Fruit fly (Drosophila melanogaster) whole organism, prepupa: ENCODE results near the gene hid.

Experiments
- Blimp-1 ChIP-seq: fragments of 200-800 bp; sonication (Bioruptor generic); optimal IDR thresholded peaks from 3 replicates; lab custom pipeline; 2017; ENCODE audit warnings: missing biosample characterization, missing genetic modification characterization, mild to moderate bottlenecking, moderate library complexity, missing genetic modification reagents
- CG10631 ChIP-seq: fragments of 200-800 bp; sonication (Bioruptor generic); optimal IDR thresholded peaks from 2 replicates; lab custom pipeline; 2016; ENCODE audit warnings: missing biosample characterization, missing genetic modification characterization
- CG10669 ChIP-seq: fragments of 200-800 bp; sonication (Bioruptor generic); optimal IDR thresholded peaks from 3 replicates; lab custom pipeline; 2018; ENCODE audit warnings: missing biosample characterization, mild to moderate bottlenecking, missing genetic modification characterization, moderate library complexity
- CG11294 ChIP-seq: fragments of 200-800 bp; sonication (Bioruptor generic); IDR thresholded peaks from 2 replicates; pipeline ENCODE4 v1.3.6; 2022; ENCODE audit warnings: missing biosample characterization, missing genetic modification characterization
- CG11762 ChIP-seq: fragments of 200-800 bp; sonication (Bioruptor generic); optimal IDR thresholded peaks from 3 replicates; lab custom pipeline; 2016; ENCODE audit warnings: missing biosample characterization, missing genetic modification characterization; ENCODE audit not compliant: insufficient read depth
- CG11902 ChIP-seq: fragments of 200-800 bp; sonication (Bioruptor generic); optimal IDR thresholded peaks from 3 replicates; lab custom pipeline; 2016; ENCODE audit warnings: missing biosample characterization, missing genetic modification characterization
- CG15336 ChIP-seq: fragments of 200-800 bp; sonication (Bioruptor generic); IDR thresholded peaks from 2 replicates; pipeline ENCODE4 v1.3.6; 2022; ENCODE audit warnings: missing biosample characterization, missing genetic modification characterization
- CG1621 ChIP-seq: fragments of 200-800 bp; sonication (Bioruptor generic); optimal IDR thresholded peaks from 3 replicates; lab custom pipeline; 2018; ENCODE audit warnings: missing biosample characterization, mild to moderate bottlenecking, missing genetic modification characterization
- CG16779 ChIP-seq: fragments of 200-800 bp; sonication (Bioruptor generic); optimal IDR thresholded peaks from 3 replicates; lab custom pipeline; 2017; ENCODE audit warnings: missing biosample characterization, mild to moderate bottlenecking, missing genetic modification characterization
- CG3032 ChIP-seq: fragments of 200-800 bp; optimal IDR thresholded peaks from 2 replicates; lab custom pipeline; 2019; ENCODE audit warnings: missing biosample characterization, mild to moderate bottlenecking, missing genetic modification characterization, moderate library complexity
- CG31627 ChIP-seq: fragments of 200-800 bp; sonication (Bioruptor generic); optimal IDR thresholded peaks from 3 replicates; lab custom pipeline; 2016; ENCODE audit warnings: missing biosample characterization, missing genetic modification characterization
- CG32006 ChIP-seq: fragments of 200-800 bp; sonication (Bioruptor generic); optimal IDR thresholded peaks from 3 replicates; lab custom pipeline; 2017; ENCODE audit warnings: missing biosample characterization, mild to moderate bottlenecking, missing genetic modification characterization
- CG34406 ChIP-seq: fragments of 200-800 bp; sonication (Bioruptor generic); optimal IDR thresholded peaks from 3 replicates; lab custom pipeline; 2016; ENCODE audit warnings: missing biosample characterization, missing genetic modification characterization
- CG3919 ChIP-seq: fragments of 200-800 bp; sonication (Bioruptor generic); optimal IDR thresholded peaks from 3 replicates; lab custom pipeline; 2016; ENCODE audit warnings: missing biosample characterization, missing genetic modification characterization
- CG4318 ChIP-seq: fragments of 200-800 bp; sonication (Bioruptor generic); optimal IDR thresholded peaks from 3 replicates; lab custom pipeline; 2017; ENCODE audit warnings: missing biosample characterization, mild to moderate bottlenecking, missing genetic modification characterization
- CG6163 ChIP-seq: fragments of 200-800 bp; sonication (Bioruptor generic); IDR thresholded peaks from 3 replicates; pipeline ENCODE4 v1.3.6; 2022; ENCODE audit warnings: missing biosample characterization, missing genetic modification characterization
- CG6792 ChIP-seq: fragments of 200-800 bp; sonication (Bioruptor generic); optimal IDR thresholded peaks from 3 replicates; lab custom pipeline; 2016; ENCODE audit warnings: missing biosample characterization, missing genetic modification characterization
- CG6808 ChIP-seq: fragments of 200-800 bp; sonication (Bioruptor generic); optimal IDR thresholded peaks from 3 replicates; lab custom pipeline; 2017; ENCODE audit warnings: missing biosample characterization, missing genetic modification characterization, mild to moderate bottlenecking, moderate library complexity, missing genetic modification reagents
- CG6854 ChIP-seq: fragments of 200-800 bp; sonication (Bioruptor generic); optimal IDR thresholded peaks from 2 replicates; lab custom pipeline; 2017; ENCODE audit warnings: missing biosample characterization, mild to moderate bottlenecking, missing genetic modification characterization
- CG7368 ChIP-seq: fragments of 200-800 bp; sonication (Bioruptor generic); optimal IDR thresholded peaks from 3 replicates; lab custom pipeline; 2016; ENCODE audit warnings: missing biosample characterization, missing genetic modification characterization
- CG8119 ChIP-seq: fragments of 200-800 bp; sonication (Bioruptor generic); IDR thresholded peaks from 3 replicates; pipeline ENCODE4 v1.3.6; 2022; ENCODE audit warnings: missing biosample characterization, missing genetic modification characterization
- CG8319 ChIP-seq: fragments of 200-800 bp; sonication (Bioruptor generic); optimal IDR thresholded peaks from 3 replicates; lab custom pipeline; 2016; ENCODE audit warnings: missing biosample characterization, missing genetic modification characterization
- CG8632 ChIP-seq: fragments of 200-800 bp; sonication (Bioruptor generic); optimal IDR thresholded peaks from 3 replicates; lab custom pipeline; 2016; ENCODE audit warnings: missing biosample characterization, missing genetic modification characterization
- CG9139 ChIP-seq: fragments of 200-800 bp; sonication (Bioruptor generic); optimal IDR thresholded peaks from 3 replicates; lab custom pipeline; 2017; ENCODE audit warnings: missing biosample characterization, mild to moderate bottlenecking, missing genetic modification characterization
- Eip78C ChIP-seq: fragments of 200-800 bp; sonication (Bioruptor generic); peaks from one replicate; lab custom pipeline; 2016; ENCODE audit warnings: missing biosample characterization, missing genetic modification characterization
- Eip93F ChIP-seq: fragments of 200-800 bp; sonication (Bioruptor generic); optimal IDR thresholded peaks from 2 replicates; lab custom pipeline; 2016; ENCODE audit warnings: missing biosample characterization, mild to moderate bottlenecking, missing genetic modification characterization
- Ets21C ChIP-seq: fragments of 200-800 bp; sonication (Bioruptor generic); optimal IDR thresholded peaks from 3 replicates; lab custom pipeline; 2016; ENCODE audit warnings: missing biosample characterization, missing genetic modification characterization
- Ets96B ChIP-seq: fragments of 200-800 bp; optimal IDR thresholded peaks from 2 replicates; lab custom pipeline; 2019; ENCODE audit warnings: missing biosample characterization, mild to moderate bottlenecking, missing genetic modification characterization, moderate library complexity
- Gug ChIP-seq: fragments of 200-800 bp; sonication (Bioruptor generic); IDR thresholded peaks from 2 replicates; pipeline ENCODE4 v1.3.6; 2022; ENCODE audit warnings: missing biosample characterization, missing genetic modification characterization
- Hr38 ChIP-seq: sonication (Bioruptor generic); optimal IDR thresholded peaks from 2 replicates; lab custom pipeline; 2016; ENCODE audit warnings: missing biosample characterization, missing genetic modification characterization
- Hr4 ChIP-seq: fragments of 200-800 bp; sonication (Bioruptor generic); optimal IDR thresholded peaks from 3 replicates; lab custom pipeline; 2016; ENCODE audit warnings: missing biosample characterization, missing genetic modification characterization
- OdsH ChIP-seq: fragments of 200-800 bp; sonication (Bioruptor generic); optimal IDR thresholded peaks from 3 replicates; lab custom pipeline; 2016; ENCODE audit warnings: missing biosample characterization, missing genetic modification characterization
- Sox14 ChIP-seq: fragments of 200-800 bp; sonication (Bioruptor generic); optimal IDR thresholded peaks from 3 replicates; lab custom pipeline; 2016; ENCODE audit warnings: missing biosample characterization, missing genetic modification characterization
- Sox15 ChIP-seq: fragments of 200-800 bp; sonication (Bioruptor generic); optimal IDR thresholded peaks from 3 replicates; lab custom pipeline; 2016; ENCODE audit warnings: missing biosample characterization, missing genetic modification characterization
- achi ChIP-seq: fragments of 200-800 bp; sonication (Bioruptor generic); optimal IDR thresholded peaks from 3 replicates; lab custom pipeline; 2016; ENCODE audit warnings: missing biosample characterization, missing genetic modification characterization
- acj6 ChIP-seq: fragments of 200-800 bp; sonication (Bioruptor generic); optimal IDR thresholded peaks from 3 replicates; lab custom pipeline; 2016; ENCODE audit warnings: missing biosample characterization, missing genetic modification characterization
- dac ChIP-seq: fragments of 200-800 bp; sonication (Bioruptor generic); optimal IDR thresholded peaks from 2 replicates; lab custom pipeline; 2017; ENCODE audit warnings: missing biosample characterization, mild to moderate bottlenecking, missing genetic modification characterization
- dsx ChIP-seq: fragments of 200-800 bp; optimal IDR thresholded peaks from 3 replicates; lab custom pipeline; 2019; ENCODE audit warnings: missing biosample characterization, mild to moderate bottlenecking, missing genetic modification characterization, moderate library complexity; ENCODE audit not compliant: poor library complexity, severe bottlenecking
- esn ChIP-seq: fragments of 200-800 bp; sonication (Bioruptor generic); optimal IDR thresholded peaks from 2 replicates; lab custom pipeline; 2016; ENCODE audit warnings: missing biosample characterization, mild to moderate bottlenecking, missing genetic modification characterization, moderate library complexity
- fd85E ChIP-seq: fragments of 200-800 bp; sonication (Bioruptor generic); optimal IDR thresholded peaks from 3 replicates; lab custom pipeline; 2016; ENCODE audit warnings: missing biosample characterization, missing genetic modification characterization
- fkh ChIP-seq: fragments of 200-800 bp; sonication (Bioruptor generic); optimal IDR thresholded peaks from 3 replicates; lab custom pipeline; 2017; ENCODE audit warnings: missing biosample characterization, mild to moderate bottlenecking, missing genetic modification characterization, moderate library complexity
- net ChIP-seq: fragments of 200-800 bp; sonication (Bioruptor generic); optimal IDR thresholded peaks from 3 replicates; lab custom pipeline; 2016; ENCODE audit warnings: missing biosample characterization, missing genetic modification characterization
- spab ChIP-seq: fragments of 200-800 bp; sonication (Bioruptor generic); optimal IDR thresholded peaks from 2 replicates; lab custom pipeline; 2017; ENCODE audit warnings: missing biosample characterization, mild to moderate bottlenecking, missing genetic modification characterization, missing genetic modification reagents
- svp ChIP-seq: fragments of 200-800 bp; sonication (Bioruptor generic); peaks from one replicate; lab custom pipeline; 2016; ENCODE audit warnings: missing biosample characterization, missing genetic modification characterization
- topi ChIP-seq: fragments of 200-800 bp; sonication (Bioruptor generic); optimal IDR thresholded peaks from 3 replicates; lab custom pipeline; 2016; ENCODE audit warnings: missing biosample characterization, missing genetic modification characterization
- vri ChIP-seq: fragments of 200-800 bp; sonication (Bioruptor generic); optimal IDR thresholded peaks from 3 replicates; lab custom pipeline; 2016; ENCODE audit warnings: missing biosample characterization, mild to moderate bottlenecking, missing genetic modification characterization

Gene hid

DNA sequence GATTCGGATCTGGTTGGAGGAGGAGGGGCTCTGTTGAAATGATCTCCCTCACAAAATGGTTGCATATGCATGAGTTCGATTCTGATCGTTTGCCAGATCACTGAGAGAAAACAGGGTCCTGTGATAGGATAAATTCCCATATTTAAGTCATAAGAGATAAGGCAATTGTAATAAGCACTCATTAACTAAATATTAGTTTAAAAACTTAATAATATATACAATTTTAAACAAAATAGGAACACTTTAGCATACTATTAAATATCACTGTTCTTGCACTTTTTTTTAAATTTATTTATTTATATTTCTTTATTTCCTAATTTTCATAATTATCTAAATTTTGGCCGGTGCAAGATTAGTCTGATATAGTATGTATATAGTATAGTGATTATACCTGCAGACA is 33.9 kb upstream of the hid start:
- TF ChIP-seq acj6 (GFP tag; lab: Kevin White, UChicago) = peak; percentile 27
- TF ChIP-seq dac (GFP tag; lab: Kevin White, UChicago) = no peak
- TF ChIP-seq CG6163 (GFP tag; lab: Robert Waterston, UW) = no peak
- TF ChIP-seq svp (GFP tag; lab: Kevin White, UChicago) = peak; percentile 70
- peak; percentile 2 for TF ChIP-seq vri
- TF ChIP-seq CG8632 (GFP tag; lab: Kevin White, UChicago) = peak; percentile 8
- TF ChIP-seq CG10631 (GFP tag; lab: Kevin White, UChicago) = peak; percentile 11
- TF ChIP-seq Ets96B (tag; lab: Kevin White, UChicago) = peak; percentile 51
- TF ChIP-seq CG8319 (GFP tag; lab: Kevin White, UChicago) = no peak
- TF ChIP-seq CG34406 (GFP tag; lab: Kevin White, UChicago) = peak; percentile 3
- no peak for TF ChIP-seq Ets21C (GFP tag; lab: Kevin White, UChicago)
- TF ChIP-seq CG8119 (GFP tag; lab: Robert Waterston, UW) = no peak
- TF ChIP-seq dsx (GFP tag; lab: Kevin White, UChicago) = peak; percentile 20
- peak; percentile 59 for TF ChIP-seq Eip78C (GFP tag; lab: Kevin White, UChicago)
- TF ChIP-seq esn (GFP tag; lab: Kevin White, UChicago) = peak; percentile 16
- peak; percentile 19 for TF ChIP-seq CG3032 (tag; lab: Kevin White, UChicago)
- no peak for TF ChIP-seq Gug (GFP tag; lab: Robert Waterston, UW)
- peak; percentile 21 for TF ChIP-seq spab (GFP tag; lab: Kevin White, UChicago)
- peak; percentile 25 for TF ChIP-seq achi
- peak; percentile 39 for TF ChIP-seq OdsH (GFP tag; lab: Kevin White, UChicago)
- no peak for TF ChIP-seq CG11902
- TF ChIP-seq CG16779 (tag; lab: Kevin White, UChicago) = no peak
- TF ChIP-seq CG3919 (GFP tag; lab: Kevin White, UChicago) = no peak
- no peak for TF ChIP-seq Hr4

DNA sequence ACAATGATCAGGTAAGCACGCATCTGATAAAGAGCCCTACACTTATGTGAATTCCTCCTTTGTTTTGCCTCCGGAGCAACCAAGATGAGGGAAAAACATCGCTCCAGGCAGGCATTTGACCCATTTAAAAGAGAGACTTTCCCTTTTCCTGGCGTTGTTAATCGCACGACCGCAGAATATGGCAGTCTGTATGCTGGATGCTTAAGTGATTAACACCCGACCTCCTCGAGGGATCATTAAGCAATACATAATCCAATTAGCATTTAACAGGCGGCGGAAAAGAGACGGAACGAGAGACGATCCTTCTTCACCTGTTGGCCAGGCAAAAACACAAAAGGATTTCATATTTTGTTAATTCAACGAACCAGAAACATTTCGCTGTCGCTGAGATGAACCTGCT is 33.0 kb upstream of the hid start:
- TF ChIP-seq Sox14 (GFP tag; lab: Kevin White, UChicago) (no peak), Blimp-1 (GFP tag; lab: Kevin White, UChicago) (peak; percentile 63)

DNA sequence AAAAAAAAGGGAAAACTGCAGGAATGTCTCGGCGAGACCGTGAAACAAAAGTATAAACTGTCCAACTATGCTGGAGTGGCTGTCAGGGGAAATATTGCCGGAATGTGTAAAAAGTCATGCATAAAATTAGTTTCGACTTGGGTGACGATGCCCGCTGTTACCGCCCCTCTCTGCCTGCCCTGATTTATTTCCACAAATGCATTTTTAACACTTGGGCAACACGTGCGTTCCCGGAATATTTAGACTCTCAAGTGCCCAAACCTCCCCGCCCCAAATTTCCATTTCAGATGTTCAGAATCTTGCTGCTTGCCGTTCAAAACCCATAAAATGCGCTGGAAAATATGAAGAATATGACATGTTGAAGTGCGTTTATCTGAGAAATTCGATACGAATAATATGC is 31.5 kb upstream of the hid start:
- TF ChIP-seq CG7368 (GFP tag; lab: Kevin White, UChicago) = no peak
- no peak for TF ChIP-seq OdsH (GFP tag; lab: Kevin White, UChicago)

DNA sequence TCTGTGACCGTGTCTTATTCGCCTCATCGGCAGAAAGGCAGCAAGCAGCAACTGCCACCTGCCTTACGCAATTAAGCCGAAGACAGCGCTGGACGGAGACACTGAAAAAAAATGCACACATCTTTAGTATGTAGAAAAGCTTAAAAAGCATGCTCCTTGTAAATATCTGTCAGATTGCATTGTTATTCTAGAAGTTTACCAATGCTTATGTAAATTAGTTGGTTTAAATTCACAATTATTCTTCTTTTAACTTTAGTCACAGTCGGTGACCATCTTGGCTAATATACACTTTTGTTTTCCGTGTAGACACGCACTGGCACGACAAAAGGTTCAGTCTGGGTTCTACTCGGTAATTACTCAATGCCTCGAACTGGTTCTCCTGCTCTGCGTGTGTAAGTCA is 30.2 kb upstream of the hid start:
- peak; percentile 90 for TF ChIP-seq topi (GFP tag; lab: Kevin White, UChicago)
- peak; percentile 72 for TF ChIP-seq Sox15 (GFP tag; lab: Kevin White, UChicago)
- TF ChIP-seq Ets96B (tag; lab: Kevin White, UChicago) = peak; percentile 94
- peak; percentile 87 for TF ChIP-seq CG6792
- peak; percentile 72 for TF ChIP-seq CG11902
- TF ChIP-seq svp (GFP tag; lab: Kevin White, UChicago) = peak; percentile 94
- peak; percentile 90 for TF ChIP-seq esn (GFP tag; lab: Kevin White, UChicago)
- peak; percentile 70 for TF ChIP-seq CG8119 (GFP tag; lab: Robert Waterston, UW)
- peak; percentile 82 for TF ChIP-seq CG9139 (GFP tag; lab: Kevin White, UChicago)
- peak; percentile 82 for TF ChIP-seq CG7368 (GFP tag; lab: Kevin White, UChicago)
- peak; percentile 77 for TF ChIP-seq CG11762 (GFP tag; lab: Kevin White, UChicago)
- TF ChIP-seq net = peak; percentile 75
- peak; percentile 85 for TF ChIP-seq CG31627 (GFP tag; lab: Kevin White, UChicago)
- TF ChIP-seq CG32006 (GFP tag; lab: Kevin White, UChicago) = peak; percentile 62
- 0 out of 2 replicates have a peak, but pooled peaks have one; percentile 21 for TF ChIP-seq CG11294 (GFP tag; lab: Robert Waterston, UW)
- TF ChIP-seq CG6854 (GFP tag; lab: Kevin White, UChicago) = peak; percentile 67
- TF ChIP-seq CG34406 (GFP tag; lab: Kevin White, UChicago) = peak; percentile 80
- peak; percentile 94 for TF ChIP-seq CG6808
- TF ChIP-seq CG10669 (GFP tag; lab: Kevin White, UChicago) = peak; percentile 93
- peak; percentile 86 for TF ChIP-seq CG1621 (tag; lab: Kevin White, UChicago)
- peak; percentile 64 for TF ChIP-seq Eip93F (GFP tag; lab: Kevin White, UChicago)
- peak; percentile 81 for TF ChIP-seq OdsH (GFP tag; lab: Kevin White, UChicago)
- peak; percentile 39; the same call in 1 of the 2 replicates for TF ChIP-seq CG15336 (GFP tag; lab: Robert Waterston, UW)
- TF ChIP-seq CG4318 (GFP tag; lab: Kevin White, UChicago) = peak; percentile 23
- TF ChIP-seq Hr38 (GFP tag; lab: Kevin White, UChicago) = no peak
- peak; percentile 85 for TF ChIP-seq CG6163 (GFP tag; lab: Robert Waterston, UW)
- TF ChIP-seq fd85E (GFP tag; lab: Kevin White, UChicago) = peak; percentile 51
- TF ChIP-seq fkh = no peak
